Fruit fly (Drosophila melanogaster) whole organism, wandering third instar larva: ENCODE data around the gene Cyp4s3.

ENCODE experiments used
- Abd-B ChIP-seq: fragments of >200 bp; optimal IDR thresholded peaks from 2 replicates; lab custom pipeline; 2017; ENCODE audit warnings: missing biosample characterization, missing genetic modification characterization
- CG32264 ChIP-seq: fragments of 200-800 bp; sonication (Bioruptor generic); optimal IDR thresholded peaks from 2 replicates; lab custom pipeline; 2016; ENCODE audit warnings: missing biosample characterization, missing genetic modification characterization
- CG9705 ChIP-seq: fragments of 200-800 bp; sonication (Bioruptor generic); optimal IDR thresholded peaks from 2 replicates; lab custom pipeline; 2018; ENCODE audit warnings: missing biosample characterization, mild to moderate bottlenecking, missing genetic modification characterization
- CrebA ChIP-seq: fragments of 200-800 bp; sonication (Bioruptor generic); optimal IDR thresholded peaks from 2 replicates; lab custom pipeline; 2016; ENCODE audit warnings: missing biosample characterization, mild to moderate bottlenecking, missing genetic modification characterization, borderline replicate concordance
- Dfd ChIP-seq: fragments of >200 bp; optimal IDR thresholded peaks from 2 replicates; lab custom pipeline; 2017; ENCODE audit warnings: missing biosample characterization, missing genetic modification characterization
- Dif ChIP-seq: fragments of 200-275, 200-300 bp; sonication (Bioruptor generic); optimal IDR thresholded peaks from 2 replicates; lab custom pipeline; 2018; ENCODE audit warnings: missing biosample characterization, missing genetic modification characterization; ENCODE audit not compliant: partially characterized antibody
- GATAd ChIP-seq: sonication (Bioruptor generic); optimal IDR thresholded peaks from 2 replicates; lab custom pipeline; 2016; ENCODE audit warnings: missing biosample characterization, missing genetic modification characterization
- HLH106 ChIP-seq: fragments of 200-800 bp; optimal IDR thresholded peaks from 3 replicates; lab custom pipeline; 2019; ENCODE audit warnings: missing biosample characterization, mild to moderate bottlenecking, missing genetic modification characterization, moderate library complexity
- Hnf4 ChIP-seq: fragments of 200-800 bp; sonication (Bioruptor generic); optimal IDR thresholded peaks from 2 replicates; lab custom pipeline; 2016; ENCODE audit warnings: missing biosample characterization, mild to moderate bottlenecking, missing genetic modification characterization
- Hr78 ChIP-seq: fragments of >200 bp; optimal IDR thresholded peaks from 2 replicates; lab custom pipeline; 2017; ENCODE audit warnings: missing biosample characterization, missing genetic modification characterization
- Hr83 ChIP-seq: fragments of 200-300 bp; sonication (Bioruptor generic); optimal IDR thresholded peaks from 2 replicates; lab custom pipeline; 2016; ENCODE audit warnings: missing biosample characterization, mild to moderate bottlenecking, missing genetic modification characterization, moderate library complexity; ENCODE audit not compliant: poor library complexity, severe bottlenecking
- Jra ChIP-seq: sonication (Bioruptor generic); optimal IDR thresholded peaks from 2 replicates; lab custom pipeline; 2016; ENCODE audit warnings: missing biosample characterization, missing genetic modification characterization
- Mio ChIP-seq: sonication (Bioruptor generic); optimal IDR thresholded peaks from 2 replicates; lab custom pipeline; 2016; ENCODE audit warnings: missing biosample characterization, missing genetic modification characterization
- Myc ChIP-seq: fragments of >200 bp; optimal IDR thresholded peaks from 2 replicates; lab custom pipeline; 2017
- N ChIP-seq: fragments of >200 bp; optimal IDR thresholded peaks from 2 replicates; lab custom pipeline; 2018; ENCODE audit warnings: missing biosample characterization, missing external identifiers, missing genetic modification characterization
- OdsH ChIP-seq: fragments of 200-800 bp; sonication (Bioruptor generic); optimal IDR thresholded peaks from 2 replicates; lab custom pipeline; 2016; ENCODE audit warnings: missing biosample characterization, mild to moderate bottlenecking, missing genetic modification characterization
- Rel ChIP-seq, 2 experiments: fragments of 200-800 bp; sonication (Bioruptor generic) in 1 of 2; optimal IDR thresholded peaks; 2 replicates in 1 of 2; 3 replicates in 1 of 2; lab custom pipeline; 2016 to 2019; ENCODE audit warnings: mild to moderate bottlenecking in 2 of 2, missing biosample characterization in 2 of 2, missing genetic modification characterization in 2 of 2, moderate library complexity in 1 of 2
- Sp1 ChIP-seq: fragments of 200-800 bp; sonication (Bioruptor generic); optimal IDR thresholded peaks from 3 replicates; lab custom pipeline; 2019; ENCODE audit warnings: missing biosample characterization, mild to moderate bottlenecking, missing genetic modification characterization, moderate library complexity
- Vsx2 ChIP-seq: fragments of 200-300, 225-300 bp; sonication (Bioruptor generic); optimal IDR thresholded peaks from 2 replicates; lab custom pipeline; 2018; ENCODE audit warnings: missing biosample characterization, missing genetic modification characterization; ENCODE audit not compliant: partially characterized antibody
- br ChIP-seq: fragments of 200-800 bp; sonication (Bioruptor generic); optimal IDR thresholded peaks from 2 replicates; lab custom pipeline; 2016; ENCODE audit warnings: missing biosample characterization, missing genetic modification characterization
- brk ChIP-seq: fragments of 200-800 bp; sonication (Bioruptor generic); optimal IDR thresholded peaks from 2 replicates; lab custom pipeline; 2016; ENCODE audit warnings: missing biosample characterization, mild to moderate bottlenecking, missing genetic modification characterization
- dl ChIP-seq, 2 experiments: fragments of 175-275, 200-275 bp in 1 of 2; fragments of 200-275 bp in 1 of 2; sonication (Bioruptor generic); optimal IDR thresholded peaks; lab custom pipeline; 2018; ENCODE audit warnings: mild to moderate bottlenecking in 2 of 2, missing biosample characterization in 2 of 2, missing genetic modification characterization in 2 of 2, moderate library complexity in 2 of 2; ENCODE audit not compliant: partially characterized antibody in 2 of 2, insufficient read depth in 1 of 2
- dmrt93B ChIP-seq: fragments of 200-800 bp; sonication (Bioruptor generic); optimal IDR thresholded peaks from 2 replicates; lab custom pipeline; 2018; ENCODE audit warnings: missing biosample characterization, mild to moderate bottlenecking, missing genetic modification characterization
- dsf ChIP-seq: sonication (Bioruptor generic); optimal IDR thresholded peaks from 2 replicates; lab custom pipeline; 2016; ENCODE audit warnings: missing biosample characterization, missing genetic modification characterization, borderline replicate concordance
- ey ChIP-seq: fragments of 200-800 bp; sonication (Bioruptor generic); optimal IDR thresholded peaks from 2 replicates; lab custom pipeline; 2016; ENCODE audit warnings: missing biosample characterization, missing genetic modification characterization
- foxo ChIP-seq, 2 experiments: fragments of 200-800 bp; sonication (Bioruptor generic); optimal IDR thresholded peaks; 2 replicates in 1 of 2; 3 replicates in 1 of 2; lab custom pipeline; 2016 to 2017; ENCODE audit warnings: missing biosample characterization in 2 of 2, missing genetic modification characterization in 2 of 2
- fru ChIP-seq: fragments of 200-800 bp; sonication (Bioruptor generic); optimal IDR thresholded peaks from 3 replicates; lab custom pipeline; 2016; ENCODE audit warnings: missing biosample characterization, mild to moderate bottlenecking, missing genetic modification characterization
- h ChIP-seq: fragments of 200-800 bp; sonication (Bioruptor generic); optimal IDR thresholded peaks from 3 replicates; lab custom pipeline; 2016; ENCODE audit warnings: missing biosample characterization, mild to moderate bottlenecking, missing genetic modification characterization
- jim ChIP-seq: fragments of 175-275, 200-325 bp; sonication (Bioruptor generic); optimal IDR thresholded peaks from 2 replicates; lab custom pipeline; 2016; ENCODE audit warnings: missing biosample characterization, mild to moderate bottlenecking, missing genetic modification characterization
- lola ChIP-seq: fragments of >200 bp; optimal IDR thresholded peaks from 2 replicates; lab custom pipeline; 2017; ENCODE audit warnings: missing biosample characterization, missing genetic modification characterization
- pan ChIP-seq: fragments of >200 bp; optimal IDR thresholded peaks from 2 replicates; lab custom pipeline; 2017
- psq ChIP-seq: fragments of 200-800 bp; sonication (Bioruptor generic); optimal IDR thresholded peaks from 3 replicates; lab custom pipeline; 2017; ENCODE audit warnings: missing biosample characterization, mild to moderate bottlenecking, missing genetic modification characterization, moderate library complexity
- rgr ChIP-seq: fragments of 200-800 bp; sonication (Bioruptor generic); optimal IDR thresholded peaks from 3 replicates; lab custom pipeline; 2016; ENCODE audit warnings: missing biosample characterization, mild to moderate bottlenecking, missing genetic modification characterization
- sage ChIP-seq: fragments of 200-800 bp; sonication (Bioruptor generic); optimal IDR thresholded peaks from 2 replicates; lab custom pipeline; 2016; ENCODE audit warnings: missing biosample characterization, mild to moderate bottlenecking, missing genetic modification characterization
- sv ChIP-seq: fragments of 200-800 bp; sonication (Bioruptor generic); optimal IDR thresholded peaks from 3 replicates; lab custom pipeline; 2016; ENCODE audit warnings: missing biosample characterization, missing genetic modification characterization
- tai ChIP-seq: sonication (Bioruptor generic); optimal IDR thresholded peaks from 2 replicates; lab custom pipeline; 2016; ENCODE audit warnings: missing biosample characterization, missing genetic modification characterization
- usp ChIP-seq: fragments of >200 bp; optimal IDR thresholded peaks from 2 replicates; lab custom pipeline; 2017; ENCODE audit warnings: missing biosample characterization, missing genetic modification characterization
- woc ChIP-seq: sonication (Bioruptor generic); optimal IDR thresholded peaks from 2 replicates; lab custom pipeline; 2016; ENCODE audit warnings: missing biosample characterization, mild to moderate bottlenecking, missing genetic modification characterization

Gene Cyp4s3

DNA sequence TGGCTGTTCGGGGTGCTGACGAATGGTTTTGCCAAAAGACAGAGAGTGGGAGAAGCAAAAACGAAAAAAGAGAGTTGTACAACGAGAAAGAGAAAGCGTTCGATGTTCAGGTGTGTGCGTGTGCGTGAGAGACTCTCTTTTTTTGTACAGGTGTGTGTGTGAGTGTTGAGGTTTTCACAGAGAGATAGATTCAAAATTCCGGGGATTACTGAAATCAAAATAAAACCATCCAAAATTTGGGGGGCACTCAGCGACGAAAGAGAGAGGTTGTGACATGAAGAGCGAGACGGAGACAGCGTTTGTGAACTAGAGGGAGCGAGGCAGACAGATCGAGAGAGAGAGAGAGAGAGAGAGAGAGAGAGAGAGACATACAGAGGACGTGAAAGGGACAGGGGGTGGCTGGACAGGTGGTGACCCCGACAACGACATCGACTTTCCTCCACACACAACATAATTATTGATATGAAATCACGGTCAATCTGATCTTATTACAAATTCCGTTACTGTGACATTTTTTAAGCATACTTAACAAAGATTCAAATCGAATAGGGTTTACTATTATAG is 27.0 kb upstream of the Cyp4s3 start:
- no peak for TF ChIP-seq CG32264 (GFP tag; lab: Kevin White, UChicago)
- TF ChIP-seq dl (GFP tag; optimal IDR thresholded peaks at IDR 0.05; lab: Kevin White, UChicago; ENCODE audit: insufficient read depth in 1 of 2, partially characterized antibody in 2 of 2) = no peak
- TF ChIP-seq, all 38 proteins: peak for 0

DNA sequence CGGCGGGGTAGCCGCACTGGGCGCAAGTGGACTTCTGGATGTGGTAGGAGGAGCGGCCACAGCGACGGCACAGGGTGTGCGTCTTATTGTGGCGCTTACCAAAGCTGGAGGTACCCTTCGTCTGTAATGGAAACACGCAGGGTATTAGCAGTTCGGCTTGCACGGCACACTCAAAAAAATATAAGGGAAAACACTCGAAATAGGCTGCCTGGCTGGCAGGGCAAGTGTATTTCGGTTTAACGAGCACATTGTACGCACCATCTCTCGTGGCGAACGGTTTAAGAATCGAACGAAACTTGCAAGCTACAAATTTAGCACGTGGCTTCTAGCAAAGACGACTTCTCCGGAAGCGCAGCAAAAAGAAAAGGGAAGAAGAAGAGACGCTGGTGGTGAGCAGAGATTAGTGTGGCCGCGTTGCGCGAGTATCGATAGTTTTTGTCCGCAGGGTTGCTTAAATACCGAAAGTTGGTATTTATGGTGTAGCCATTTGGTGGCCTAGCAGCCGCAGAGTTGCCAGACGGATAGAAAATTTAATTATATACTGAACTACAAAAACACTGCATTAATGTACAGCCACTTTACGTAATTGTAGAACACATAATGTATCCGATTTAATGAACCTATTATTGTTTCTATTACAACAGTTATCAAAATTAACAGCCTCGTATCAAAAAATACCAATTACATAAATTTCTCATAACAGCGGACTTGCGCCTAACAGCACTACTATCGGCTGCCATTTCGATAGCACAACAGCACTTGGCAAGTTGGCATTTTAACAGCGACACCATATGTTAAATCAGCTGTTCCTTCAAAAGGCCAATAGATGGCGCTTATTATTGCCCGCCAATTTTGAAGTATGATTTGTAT is 22.9 kb upstream of the Cyp4s3 start, which contains the start of gene RpL37-1:
RpL37-1 (minus strand) TSS at position 374 of the 870 bp plus-strand sequence.
- TF ChIP-seq CrebA (GFP tag; lab: Kevin White, UChicago) (no peak), brk (GFP tag; lab: Kevin White, UChicago) (no peak), br (GFP tag; lab: Kevin White, UChicago) (peak; percentile 60), pan (lab: Kevin White, UChicago) (no peak), h (peak; percentile 63), Abd-B (GFP tag; lab: Kevin White, UChicago) (no peak), usp (GFP tag; lab: Kevin White, UChicago) (no peak), Jra (GFP tag; lab: Kevin White, UChicago) (peak; percentile 43), Dfd (GFP tag; lab: Kevin White, UChicago) (no peak), jim (GFP tag; lab: Kevin White, UChicago) (no peak), psq (GFP tag; lab: Kevin White, UChicago) (peak; percentile 36), dmrt93B (peak; percentile 67), Rel (GFP tag; optimal IDR thresholded peaks at IDR 0.05; lab: Kevin White, UChicago) (no peak), Rel (tag; optimal IDR thresholded peaks at IDR 0.05; lab: Kevin White, UChicago) (peak; percentile 36), Dif (no peak), rgr (peak; percentile 66), lola (no peak), fru (GFP tag; lab: Kevin White, UChicago) (peak; percentile 41), woc (GFP tag; lab: Kevin White, UChicago) (peak; percentile 22), N (GFP tag; lab: Kevin White, UChicago) (no peak), Hr78 (no peak), tai (GFP tag; lab: Kevin White, UChicago) (no peak), OdsH (GFP tag; lab: Kevin White, UChicago) (peak; percentile 47), dsf (GFP tag; lab: Kevin White, UChicago) (no peak), HLH106 (peak; percentile 47), sv (GFP tag; lab: Kevin White, UChicago) (peak; percentile 53), ey (peak; percentile 5), Vsx2 (GFP tag; lab: Kevin White, UChicago) (no peak), GATAd (GFP tag; lab: Kevin White, UChicago) (no peak), Sp1 (GFP tag; lab: Kevin White, UChicago) (peak; percentile 64), sage (GFP tag; lab: Kevin White, UChicago) (no peak), dl (GFP tag; optimal IDR thresholded peaks at IDR 0.05; lab: Kevin White, UChicago; ENCODE audit: insufficient read depth in 1 of 2, partially characterized antibody in 2 of 2) (no peak), Mio (GFP tag; lab: Kevin White, UChicago) (peak; percentile 3), Hr83 (peak; percentile 59), CG9705 (peak; percentile 61), foxo (GFP tag; optimal IDR thresholded peaks at IDR 0.05; lab: Kevin White, UChicago) (peak in 1 of 2 experiments; percentile 51), Hnf4 (GFP tag; lab: Kevin White, UChicago) (peak; percentile 52), CG32264 (GFP tag; lab: Kevin White, UChicago) (no peak), Myc (lab: Kevin White, UChicago) (peak; percentile 39)
